Worm (Caenorhabditis elegans) whole organism, young adult: Measurements from ENCODE around the gene R03A10.5.

Experiments
- F23B12.7 ChIP-seq: sonication (generic microtip); optimal IDR thresholded peaks from 2 replicates; lab custom pipeline; 2017; ENCODE audit warnings: missing genetic modification characterization, mild to moderate bottlenecking, missing compliant biosample characterization, antibody characterized with exemption, moderate library complexity; ENCODE audit not compliant: insufficient read depth
- F33H1.4 ChIP-seq: fragments of 200-800 bp; sonication (Bioruptor generic); IDR thresholded peaks from 2 replicates; pipeline ENCODE4 v1.3.6; 2022; ENCODE audit warnings: missing genetic modification reagents, missing genetic modification characterization, missing compliant biosample characterization
- F57A8.1 ChIP-seq: fragments of 200-800 bp; sonication (Bioruptor generic); optimal IDR thresholded peaks from 2 replicates; lab custom pipeline; 2018; ENCODE audit warnings: mild to moderate bottlenecking, missing genetic modification characterization, moderate library complexity, missing compliant biosample characterization
- T26A5.8 ChIP-seq: sonication (generic microtip); optimal IDR thresholded peaks from 2 replicates; lab custom pipeline; 2016; ENCODE audit warnings: missing genetic modification characterization, missing compliant biosample characterization
- Y53G8AR.9 ChIP-seq: fragments of 200-800 bp; sonication (Bioruptor generic); conservative IDR thresholded peaks from 2 replicates; pipeline ENCODE4 v1.3.6; 2022; ENCODE audit warnings: missing genetic modification reagents, missing genetic modification characterization, missing compliant biosample characterization
- Y56A3A.18 ChIP-seq: fragments of 200-800 bp; sonication (Bioruptor generic); IDR thresholded peaks from 2 replicates; pipeline ENCODE4 v1.3.6; 2022; ENCODE audit warnings: missing genetic modification reagents, missing genetic modification characterization, missing compliant biosample characterization
- Y67H2A.10 ChIP-seq: fragments of 200-800 bp; sonication (Bioruptor generic); conservative IDR thresholded peaks from 2 replicates; pipeline ENCODE4 v1.3.6; 2022; ENCODE audit warnings: missing genetic modification reagents, missing genetic modification characterization, missing compliant biosample characterization
- Y95B8A.8 ChIP-seq: fragments of 200-800 bp; sonication (Bioruptor generic); IDR thresholded peaks from 2 replicates; pipeline ENCODE4 v1.3.6; 2022; ENCODE audit warnings: missing genetic modification reagents, missing genetic modification characterization, missing compliant biosample characterization
- ama-1 ChIP-seq, 3 experiments: fragments of 150-350 bp in 1 of 3; sonication (generic microtip) in 2 of 3; optimal IDR thresholded peaks; 2 replicates each; lab custom pipeline; 2014 to 2018; ENCODE audit warnings: missing biosample characterization in 2 of 3, missing genetic modification characterization in 2 of 3, missing genetic modification reagents in 2 of 3
- aptf-2 ChIP-seq: fragments of 200-800 bp; sonication (Bioruptor generic); conservative IDR thresholded peaks from 2 replicates; pipeline ENCODE4 v1.3.6; 2022; ENCODE audit warnings: missing genetic modification reagents, missing genetic modification characterization, missing compliant biosample characterization
- aptf-3 ChIP-seq: fragments of 200-800 bp; sonication (Bioruptor generic); IDR thresholded peaks from 2 replicates; pipeline ENCODE4 v1.3.6; 2022; ENCODE audit warnings: missing genetic modification characterization, missing compliant biosample characterization
- attf-5 ChIP-seq: fragments of 200-800 bp; sonication (Bioruptor generic); optimal IDR thresholded peaks from 2 replicates; lab custom pipeline; 2018; ENCODE audit warnings: mild to moderate bottlenecking, missing genetic modification characterization, missing compliant biosample characterization
- attf-6 ChIP-seq: fragments of 200-800 bp; sonication (Bioruptor generic); IDR thresholded peaks from 2 replicates; pipeline ENCODE4 v1.3.6; 2022; ENCODE audit warnings: missing genetic modification reagents, missing genetic modification characterization, missing compliant biosample characterization
- bed-1 ChIP-seq: fragments of 200-800 bp; sonication (Bioruptor generic); IDR thresholded peaks from 2 replicates; pipeline ENCODE4 v1.3.6; 2022; ENCODE audit warnings: missing genetic modification reagents, missing genetic modification characterization, missing compliant biosample characterization
- bed-2 ChIP-seq: fragments of 200-800 bp; sonication (Bioruptor generic); IDR thresholded peaks from 2 replicates; pipeline ENCODE4 v1.3.6; 2022; ENCODE audit warnings: missing genetic modification reagents, missing genetic modification characterization, missing compliant biosample characterization
- cebp-2 ChIP-seq: fragments of 200-800 bp; sonication (Bioruptor generic); IDR thresholded peaks from 2 replicates; pipeline ENCODE4 v1.3.6; 2022; ENCODE audit warnings: missing genetic modification characterization, missing compliant biosample characterization
- ceh-40 ChIP-seq: fragments of 200-800 bp; sonication (Bioruptor generic); IDR thresholded peaks from 2 replicates; pipeline ENCODE4 v1.3.6; 2022; ENCODE audit warnings: missing genetic modification characterization, missing compliant biosample characterization
- chd-7 ChIP-seq: sonication (generic microtip); optimal IDR thresholded peaks from 2 replicates; lab custom pipeline; 2016; ENCODE audit warnings: mild to moderate bottlenecking, missing genetic modification characterization, moderate library complexity, missing compliant biosample characterization
- dpl-1 ChIP-seq: fragments of 150-350 bp; optimal IDR thresholded peaks from 2 replicates; lab custom pipeline; 2014; ENCODE audit warnings: missing biosample characterization, missing genetic modification reagents, missing genetic modification characterization
- efl-1 ChIP-seq: fragments of 150-350 bp; optimal IDR thresholded peaks from 2 replicates; lab custom pipeline; 2014; ENCODE audit warnings: missing biosample characterization, missing genetic modification reagents, missing genetic modification characterization
- egl-18 ChIP-seq: fragments of 200-800 bp; sonication (Bioruptor generic); IDR thresholded peaks from 2 replicates; pipeline ENCODE4 v1.3.6; 2022; ENCODE audit warnings: missing genetic modification reagents, missing genetic modification characterization, missing compliant biosample characterization
- egl-44 ChIP-seq: fragments of 200-800 bp; sonication (Bioruptor generic); IDR thresholded peaks from 2 replicates; pipeline ENCODE4 v1.3.6; 2022; ENCODE audit warnings: missing genetic modification reagents, missing genetic modification characterization, missing compliant biosample characterization
- ets-4 ChIP-seq: fragments of 200-800 bp; sonication (Bioruptor generic); optimal IDR thresholded peaks from 2 replicates; lab custom pipeline; 2018; ENCODE audit warnings: mild to moderate bottlenecking, missing genetic modification characterization, missing compliant biosample characterization
- fkh-3 ChIP-seq: sonication (generic microtip); optimal IDR thresholded peaks from 2 replicates; lab custom pipeline; 2016; ENCODE audit warnings: mild to moderate bottlenecking, missing genetic modification characterization, missing compliant biosample characterization
- hlh-26 ChIP-seq: fragments of 200-800 bp; sonication (Bioruptor generic); conservative IDR thresholded peaks from 2 replicates; pipeline ENCODE4 v1.3.6; 2022; ENCODE audit warnings: missing genetic modification reagents, missing genetic modification characterization, missing compliant biosample characterization
- let-526 ChIP-seq: fragments of 200-800 bp; sonication (Bioruptor generic); IDR thresholded peaks from 2 replicates; pipeline ENCODE4 v1.3.6; 2022; ENCODE audit warnings: missing genetic modification reagents, missing genetic modification characterization, missing compliant biosample characterization
- let-607 ChIP-seq, 2 experiments: fragments of 200-800 bp in 1 of 2; sonication (Bioruptor generic) in 1 of 2; sonication (generic microtip) in 1 of 2; optimal IDR thresholded peaks; 2 replicates each; lab custom pipeline; 2016 to 2018; ENCODE audit warnings: mild to moderate bottlenecking in 2 of 2, missing compliant biosample characterization in 2 of 2, missing genetic modification characterization in 2 of 2, moderate library complexity in 2 of 2, missing genotype in 1 of 2
- lin-40 ChIP-seq: sonication (generic microtip); optimal IDR thresholded peaks from 2 replicates; lab custom pipeline; 2016; ENCODE audit warnings: missing genetic modification characterization, mild to moderate bottlenecking, missing compliant biosample characterization, missing genotype, missing genetic modification reagents
- lsy-27 ChIP-seq: sonication (generic microtip); optimal IDR thresholded peaks from 2 replicates; lab custom pipeline; 2017; ENCODE audit warnings: missing genetic modification characterization, mild to moderate bottlenecking, missing compliant biosample characterization, antibody characterized with exemption, missing genotype, borderline replicate concordance; ENCODE audit not compliant: insufficient read depth
- madf-6 ChIP-seq: fragments of 200-800 bp; sonication (Bioruptor generic); IDR thresholded peaks from 2 replicates; pipeline ENCODE4 v1.3.6; 2022; ENCODE audit warnings: missing genetic modification reagents, missing genetic modification characterization, missing compliant biosample characterization
- madf-8 ChIP-seq: fragments of 200-800 bp; sonication (Bioruptor generic); conservative IDR thresholded peaks from 2 replicates; pipeline ENCODE4 v1.3.6; 2022; ENCODE audit warnings: missing genetic modification reagents, missing genetic modification characterization, missing compliant biosample characterization
- nfya-1 ChIP-seq: sonication (generic microtip); optimal IDR thresholded peaks from 2 replicates; lab custom pipeline; 2017; ENCODE audit warnings: antibody characterized with exemption, missing compliant biosample characterization, missing genetic modification characterization, borderline replicate concordance; ENCODE audit not compliant: insufficient read depth
- nfyb-1 ChIP-seq: fragments of 200-800 bp; sonication (Bioruptor generic); IDR thresholded peaks from 2 replicates; pipeline ENCODE4 v1.3.6; 2022; ENCODE audit warnings: missing genetic modification reagents, missing genetic modification characterization, missing compliant biosample characterization
- sdz-38 ChIP-seq: sonication (generic microtip); optimal IDR thresholded peaks from 2 replicates; lab custom pipeline; 2016; ENCODE audit warnings: missing genotype, missing genetic modification characterization, missing compliant biosample characterization
- sea-2 ChIP-seq: fragments of 200-800 bp; sonication (Bioruptor generic); IDR thresholded peaks from 2 replicates; pipeline ENCODE4 v1.3.6; 2022; ENCODE audit warnings: missing genetic modification characterization, missing compliant biosample characterization
- somi-1 ChIP-seq: fragments of 200-800 bp; sonication (Bioruptor generic); optimal IDR thresholded peaks from 2 replicates; lab custom pipeline; 2018; ENCODE audit warnings: mild to moderate bottlenecking, missing genetic modification characterization, missing compliant biosample characterization
- sptf-2 ChIP-seq: fragments of 200-800 bp; sonication (Bioruptor generic); optimal IDR thresholded peaks from 2 replicates; lab custom pipeline; 2018; ENCODE audit warnings: mild to moderate bottlenecking, missing genetic modification characterization, missing compliant biosample characterization
- tbp1 ChIP-seq: fragments of 200-800 bp; sonication (Bioruptor generic); optimal IDR thresholded peaks from 2 replicates; lab custom pipeline; 2018; ENCODE audit warnings: mild to moderate bottlenecking, missing genetic modification characterization, missing compliant biosample characterization
- tlf-1 ChIP-seq: fragments of 200-800 bp; sonication (Bioruptor generic); optimal IDR thresholded peaks from 2 replicates; lab custom pipeline; 2018; ENCODE audit warnings: mild to moderate bottlenecking, missing genetic modification characterization, missing compliant biosample characterization
- unc-62 ChIP-seq: fragments of 150-350 bp; optimal IDR thresholded peaks from 2 replicates; lab custom pipeline; 2014; ENCODE audit warnings: missing biosample characterization, missing genetic modification reagents, missing genetic modification characterization
- ztf-22 ChIP-seq: fragments of 200-800 bp; sonication (Bioruptor generic); optimal IDR thresholded peaks from 2 replicates; lab custom pipeline; 2018; ENCODE audit warnings: mild to moderate bottlenecking, missing genetic modification characterization, moderate library complexity, missing compliant biosample characterization
- ztf-25 ChIP-seq: fragments of 200-800 bp; sonication (Bioruptor generic); IDR thresholded peaks from 2 replicates; pipeline ENCODE4 v1.3.6; 2022; ENCODE audit warnings: missing genetic modification reagents, missing genetic modification characterization, missing compliant biosample characterization
- ztf-26 ChIP-seq: sonication (generic microtip); optimal IDR thresholded peaks from 2 replicates; lab custom pipeline; 2017; ENCODE audit warnings: missing genetic modification characterization, missing compliant biosample characterization
- ztf-28 ChIP-seq: fragments of 200-800 bp; sonication (Bioruptor generic); IDR thresholded peaks from 2 replicates; pipeline ENCODE4 v1.3.6; 2022; ENCODE audit warnings: missing genetic modification reagents, missing genetic modification characterization, missing compliant biosample characterization
- ztf-6 ChIP-seq: fragments of 200-800 bp; sonication (Bioruptor generic); IDR thresholded peaks from 2 replicates; pipeline ENCODE4 v1.3.6; 2022; ENCODE audit warnings: missing genetic modification reagents, missing genetic modification characterization, missing compliant biosample characterization

The R03A10.5 gene

DNA sequence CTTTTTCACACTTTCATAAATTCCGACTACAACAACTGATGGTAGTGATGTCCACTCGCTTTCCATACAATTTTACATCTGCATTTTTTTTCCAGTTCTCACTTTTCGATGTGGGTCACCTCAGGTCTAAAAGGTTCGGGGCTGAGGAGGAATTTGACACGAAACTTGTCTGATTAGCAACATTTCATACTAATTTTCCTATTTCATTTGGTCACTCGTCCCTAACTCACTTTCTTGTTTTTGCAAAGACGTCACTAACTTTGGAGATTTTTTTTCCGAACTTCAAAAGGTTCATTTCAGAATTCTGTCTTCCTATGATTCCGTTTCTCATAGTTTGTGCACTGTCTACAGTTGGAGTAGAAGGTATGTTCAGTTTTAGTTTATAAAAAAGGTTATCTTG, 41.3 kb downstream of the R03A10.5 start, which contains the start of gene H13N06.2:
Gene H13N06.2, plus strand, starts transcription at position 301 of the 400 bp plus-strand sequence.
- no peak for TF ChIP-seq ztf-28
- no peak for TF ChIP-seq lin-40
- TF ChIP-seq attf-6 (GFP tag; lab: Robert Waterston, UW), result no peak
- TF ChIP-seq ets-4 (GFP tag; lab: Kevin White, UChicago), result no peak
- TF ChIP-seq fkh-3 (tag; lab: Kevin White, UChicago), result no peak
- TF ChIP-seq madf-6 (GFP tag; lab: Robert Waterston, UW), result no peak
- TF ChIP-seq efl-1 (GFP tag; lab: Kevin White, UChicago), result no peak
- TF ChIP-seq ceh-40 (GFP tag; lab: Robert Waterston, UW), result no peak
- TF ChIP-seq ztf-6 (GFP tag; lab: Robert Waterston, UW), result no peak
- TF ChIP-seq sea-2 (GFP tag; lab: Robert Waterston, UW), result no peak
- no peak for TF ChIP-seq F33H1.4 (GFP tag; lab: Robert Waterston, UW)
- no peak for TF ChIP-seq egl-18 (GFP tag; lab: Robert Waterston, UW)
- no peak for TF ChIP-seq Y56A3A.18 (GFP tag; lab: Robert Waterston, UW)

DNA sequence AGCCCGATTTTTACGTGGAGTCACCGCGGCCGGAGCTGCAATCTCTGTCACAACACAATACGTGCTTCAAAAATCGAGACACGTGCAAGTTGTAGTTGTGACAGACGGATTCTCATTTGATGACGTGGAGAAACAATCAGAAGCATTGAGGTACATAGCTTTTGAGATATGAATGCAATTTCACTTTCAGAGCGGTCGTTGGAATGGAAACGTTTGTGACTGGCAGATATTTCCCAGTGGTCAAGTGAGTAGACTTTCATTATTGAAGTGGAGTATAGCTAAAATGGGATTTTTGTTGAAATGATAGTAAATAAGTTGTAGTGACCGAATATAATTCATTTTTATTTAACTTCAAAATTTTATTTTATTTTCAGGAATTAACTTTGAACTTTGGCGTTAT, 44.6 kb downstream of the R03A10.5 start:
- no peak for TF ChIP-seq ets-4 (GFP tag; lab: Kevin White, UChicago)
- no peak for TF ChIP-seq ztf-6 (GFP tag; lab: Robert Waterston, UW)
- TF ChIP-seq lsy-27 (tag; lab: Kevin White, UChicago), result no peak
- TF ChIP-seq somi-1 (GFP tag; lab: Kevin White, UChicago), result no peak
- no peak for TF ChIP-seq bed-1 (GFP tag; lab: Robert Waterston, UW)
- TF ChIP-seq Y95B8A.8 (GFP tag; lab: Robert Waterston, UW), result no peak
- TF ChIP-seq ztf-25, result no peak
- no peak for TF ChIP-seq ztf-26 (tag; lab: Kevin White, UChicago)

- TF ChIP-seq tlf-1, result peak; percentile 61
- TF ChIP-seq sptf-2, result peak; percentile 22
- TF ChIP-seq F57A8.1 (GFP tag; lab: Kevin White, UChicago), result no peak
- TF ChIP-seq nfyb-1 (GFP tag; lab: Robert Waterston, UW), result peak; percentile 78; the same call in 1 of the 2 replicates
- TF ChIP-seq aptf-3, result no peak
- TF ChIP-seq cebp-2 (GFP tag; lab: Robert Waterston, UW), result no peak
- no peak for TF ChIP-seq sdz-38 (tag; lab: Kevin White, UChicago)
- no peak for TF ChIP-seq ztf-25
- TF ChIP-seq nfya-1, result no peak
- no peak for TF ChIP-seq egl-44
- TF ChIP-seq aptf-2 (GFP tag; lab: Robert Waterston, UW), result no peak
- TF ChIP-seq chd-7 (tag; lab: Kevin White, UChicago), result peak; percentile 58
- TF ChIP-seq ztf-26 (tag; lab: Kevin White, UChicago), result no peak
- no peak for TF ChIP-seq ztf-22 (GFP tag; lab: Kevin White, UChicago)
- no peak for TF ChIP-seq ama-1 (optimal IDR thresholded peaks at IDR 0.05; lab: Kevin White, UChicago)
- TF ChIP-seq ama-1 (GFP tag; optimal IDR thresholded peaks at IDR 0.05; lab: Kevin White, UChicago), result no peak
- TF ChIP-seq let-607 (tag; optimal IDR thresholded peaks at IDR 0.05; lab: Kevin White, UChicago), result peak; percentile 50 to 59
- TF ChIP-seq T26A5.8 (tag; lab: Kevin White, UChicago), result no peak
- peak; percentile 78 for TF ChIP-seq Y53G8AR.9 (GFP tag; lab: Robert Waterston, UW)
- TF ChIP-seq hlh-26 (GFP tag; lab: Robert Waterston, UW), result no peak
- TF ChIP-seq bed-1 (GFP tag; lab: Robert Waterston, UW), result no peak
- TF ChIP-seq bed-2 (GFP tag; lab: Robert Waterston, UW), result no peak
- TF ChIP-seq madf-8 (GFP tag; lab: Robert Waterston, UW), result no peak
- TF ChIP-seq dpl-1, result no peak
- no peak for TF ChIP-seq F23B12.7 (tag; lab: Kevin White, UChicago)
- peak; percentile 86 for TF ChIP-seq attf-5
- TF ChIP-seq tbp1 (GFP tag; lab: Kevin White, UChicago), result peak; percentile 58
- TF ChIP-seq unc-62 (GFP tag; lab: Kevin White, UChicago), result no peak
- TF ChIP-seq let-526, result peak; percentile 75; the same call in 1 of the 2 replicates
- TF ChIP-seq Y67H2A.10, result 0 out of 2 replicates have a peak, but pooled peaks have one; percentile 13
Observed at ce11 chrX:15492759-15493158, 46.2 kb downstream of the R03A10.5 start.
